Fruit fly (Drosophila melanogaster) whole organism, embryonic: ENCODE measurements around the gene CG17816.

Experiments used
- CG10267 ChIP-seq: fragments of 200-800 bp; sonication (Bioruptor generic); optimal IDR thresholded peaks from 2 replicates; lab custom pipeline; 2018; ENCODE audit warnings: missing biosample characterization, mild to moderate bottlenecking, missing genetic modification characterization, moderate library complexity
- CG15479 ChIP-seq: fragments of 200-800 bp; sonication (Bioruptor generic); optimal IDR thresholded peaks from 3 replicates; lab custom pipeline; 2019; ENCODE audit warnings: missing biosample characterization, mild to moderate bottlenecking, missing genetic modification characterization, moderate library complexity
- CG1602 ChIP-seq: fragments of 200-800 bp; sonication (Bioruptor generic); optimal IDR thresholded peaks from 3 replicates; lab custom pipeline; 2016; ENCODE audit warnings: missing biosample characterization, missing genetic modification characterization
- CG16813 ChIP-seq: fragments of 200-800 bp; sonication (Bioruptor generic); IDR thresholded peaks from 3 replicates; pipeline ENCODE4 v1.3.6; 2022; ENCODE audit warnings: missing biosample characterization, missing genetic modification characterization; ENCODE audit not compliant: partially characterized antibody
- CG17385 ChIP-seq: fragments of 200-800 bp; sonication (Bioruptor generic); optimal IDR thresholded peaks from 3 replicates; lab custom pipeline; 2018; ENCODE audit warnings: missing biosample characterization, mild to moderate bottlenecking, missing genetic modification characterization
- CG18011 ChIP-seq: fragments of 200-800 bp; sonication (Bioruptor generic); optimal IDR thresholded peaks from 2 replicates; lab custom pipeline; 2017; ENCODE audit warnings: missing biosample characterization, missing genetic modification characterization, mild to moderate bottlenecking, moderate library complexity, missing genotype
- CG2120 ChIP-seq: fragments of 200-800 bp; sonication (Bioruptor generic); optimal IDR thresholded peaks from 3 replicates; lab custom pipeline; 2016; ENCODE audit warnings: missing biosample characterization, missing genetic modification characterization
- CG3281 ChIP-seq: fragments of 200-800 bp; sonication (Bioruptor generic); optimal IDR thresholded peaks from 3 replicates; lab custom pipeline; 2017; ENCODE audit warnings: missing biosample characterization, mild to moderate bottlenecking, missing genetic modification characterization
- CG3995 ChIP-seq: fragments of 200-800 bp; sonication (Bioruptor generic); optimal IDR thresholded peaks from 3 replicates; lab custom pipeline; 2016; ENCODE audit warnings: missing biosample characterization, missing genetic modification characterization
- CG7357 ChIP-seq: fragments of 200-800 bp; sonication (Bioruptor generic); IDR thresholded peaks from 3 replicates; pipeline ENCODE4 v1.3.6; 2022; ENCODE audit warnings: missing biosample characterization, missing genetic modification characterization
- CG7928 ChIP-seq: fragments of 200-800 bp; sonication (Bioruptor generic); optimal IDR thresholded peaks from 2 replicates; lab custom pipeline; 2017; ENCODE audit warnings: missing biosample characterization, mild to moderate bottlenecking, missing genetic modification characterization
- CG7987 ChIP-seq: fragments of 200-800 bp; sonication (Bioruptor generic); optimal IDR thresholded peaks from 2 replicates; lab custom pipeline; 2018; ENCODE audit warnings: missing biosample characterization, mild to moderate bottlenecking, missing genetic modification characterization, moderate library complexity
- CG8089 ChIP-seq: fragments of 200-800 bp; sonication (Bioruptor generic); optimal IDR thresholded peaks from 3 replicates; lab custom pipeline; 2016; ENCODE audit warnings: missing biosample characterization, missing genetic modification characterization
- CG8359 ChIP-seq: fragments of 200-800 bp; sonication (Bioruptor generic); optimal IDR thresholded peaks from 2 replicates; lab custom pipeline; 2017; ENCODE audit warnings: missing biosample characterization, mild to moderate bottlenecking, missing genetic modification characterization, borderline replicate concordance
- CG9727 ChIP-seq: fragments of 200-800 bp; sonication (Bioruptor generic); optimal IDR thresholded peaks from 3 replicates; lab custom pipeline; 2017; ENCODE audit warnings: missing biosample characterization, mild to moderate bottlenecking, missing genetic modification characterization
- CG9817 ChIP-seq: fragments of 200-800 bp; sonication (Bioruptor generic); optimal IDR thresholded peaks from 2 replicates; lab custom pipeline; 2018; ENCODE audit warnings: missing biosample characterization, mild to moderate bottlenecking, missing genetic modification characterization, moderate library complexity
- CG9932 ChIP-seq: fragments of 200-800 bp; sonication (Bioruptor generic); IDR thresholded peaks from 2 replicates; pipeline ENCODE4 v1.3.6; 2022; ENCODE audit warnings: missing biosample characterization, missing genetic modification characterization
- Dip2 ChIP-seq: fragments of 200-800 bp; sonication (Bioruptor generic); IDR thresholded peaks from 2 replicates; pipeline ENCODE4 v1.3.6; 2022; ENCODE audit warnings: missing biosample characterization, missing genetic modification characterization
- Doc3 ChIP-seq: fragments of 200-800 bp; sonication (Bioruptor generic); IDR thresholded peaks from 3 replicates; pipeline ENCODE4 v1.3.6; 2022; ENCODE audit warnings: missing biosample characterization, missing genetic modification characterization; ENCODE audit not compliant: partially characterized antibody
- Dp ChIP-seq: fragments of 200-800 bp; sonication (Bioruptor generic); optimal IDR thresholded peaks from 2 replicates; lab custom pipeline; 2018; ENCODE audit warnings: missing biosample characterization, mild to moderate bottlenecking, missing genetic modification characterization, moderate library complexity
- HHEX ChIP-seq: fragments of 200-800 bp; sonication (Bioruptor generic); optimal IDR thresholded peaks from 3 replicates; lab custom pipeline; 2017; ENCODE audit warnings: missing biosample characterization, mild to moderate bottlenecking, missing genetic modification characterization, missing genetic modification reagents
- Hr3 ChIP-seq: fragments of 200-800 bp; sonication (Bioruptor generic); optimal IDR thresholded peaks from 3 replicates; lab custom pipeline; 2016; ENCODE audit warnings: missing biosample characterization, missing genetic modification characterization
- MESR4 ChIP-seq: fragments of 200-800 bp; sonication (Bioruptor generic); optimal IDR thresholded peaks from 2 replicates; lab custom pipeline; 2018; ENCODE audit warnings: missing biosample characterization, mild to moderate bottlenecking, missing genetic modification characterization, moderate library complexity
- Mad ChIP-seq: fragments of 200-800 bp; sonication (Bioruptor generic); optimal IDR thresholded peaks from 2 replicates; lab custom pipeline; 2016; ENCODE audit warnings: missing biosample characterization, missing genetic modification characterization
- Max ChIP-seq: fragments of 200-800 bp; sonication (Bioruptor generic); optimal IDR thresholded peaks from 2 replicates; lab custom pipeline; 2016; ENCODE audit warnings: missing biosample characterization, mild to moderate bottlenecking, missing genetic modification characterization
- NC2α ChIP-seq: fragments of 200-800 bp; sonication (Bioruptor generic); optimal IDR thresholded peaks from 2 replicates; lab custom pipeline; 2016; ENCODE audit warnings: missing biosample characterization, missing genetic modification characterization
- Oaz ChIP-seq: fragments of 200-800 bp; sonication (Bioruptor generic); IDR thresholded peaks from 2 replicates; pipeline ENCODE4 v1.3.6; 2022; ENCODE audit warnings: missing biosample characterization, missing genetic modification characterization
- Pdp1 ChIP-seq, 2 experiments: fragments of 200-800 bp; sonication (Bioruptor generic); optimal IDR thresholded peaks; 3 replicates each; lab custom pipeline; 2016; ENCODE audit warnings: missing biosample characterization in 2 of 2, missing genetic modification characterization in 2 of 2, mild to moderate bottlenecking in 1 of 2, moderate library complexity in 1 of 2
- Ravus ChIP-seq: fragments of 200-800 bp; sonication (Bioruptor generic); IDR thresholded peaks from 2 replicates; pipeline ENCODE4 v1.3.6; 2022; ENCODE audit warnings: missing biosample characterization, missing genetic modification characterization
- Scr ChIP-seq: fragments of 200-800 bp; sonication (Bioruptor generic); IDR thresholded peaks from 2 replicates; pipeline ENCODE4 v1.3.6; 2022; ENCODE audit warnings: missing biosample characterization, missing genetic modification characterization; ENCODE audit not compliant: partially characterized antibody
- Vsx1 ChIP-seq: fragments of 200-800 bp; sonication (Bioruptor generic); optimal IDR thresholded peaks from 2 replicates; lab custom pipeline; 2017; ENCODE audit warnings: missing biosample characterization, mild to moderate bottlenecking, missing genetic modification characterization, missing genetic modification reagents
- ara ChIP-seq: fragments of 200-800 bp; sonication (Bioruptor generic); IDR thresholded peaks from 2 replicates; pipeline ENCODE4 v1.3.6; 2022; ENCODE audit warnings: missing biosample characterization, missing genetic modification characterization
- ase ChIP-seq: fragments of 200-800 bp; sonication (Bioruptor generic); IDR thresholded peaks from 3 replicates; pipeline ENCODE4 v1.3.6; 2022; ENCODE audit warnings: missing biosample characterization, missing genetic modification characterization
- bab2 ChIP-seq: fragments of 200-800 bp; sonication (Bioruptor generic); optimal IDR thresholded peaks from 2 replicates; lab custom pipeline; 2016; ENCODE audit warnings: missing biosample characterization, missing genetic modification characterization
- caup ChIP-seq: fragments of 200-800 bp; sonication (Bioruptor generic); optimal IDR thresholded peaks from 3 replicates; lab custom pipeline; 2017; ENCODE audit warnings: missing biosample characterization, mild to moderate bottlenecking, missing genetic modification characterization, moderate library complexity; ENCODE audit not compliant: severe bottlenecking
- chif ChIP-seq, 2 experiments: fragments of 200-800 bp; sonication (Bioruptor generic); optimal IDR thresholded peaks; 3 replicates each; lab custom pipeline; 2016; ENCODE audit warnings: missing biosample characterization in 2 of 2, missing genetic modification characterization in 2 of 2
- corto ChIP-seq: fragments of 200-800 bp; sonication (Bioruptor generic); optimal IDR thresholded peaks from 2 replicates; lab custom pipeline; 2016; ENCODE audit warnings: missing biosample characterization, mild to moderate bottlenecking, missing genetic modification characterization, moderate library complexity
- fru ChIP-seq: fragments of >200 bp; optimal IDR thresholded peaks from 2 replicates; lab custom pipeline; 2017
- kni ChIP-seq: fragments of 200-800 bp; sonication (Bioruptor generic); optimal IDR thresholded peaks from 3 replicates; lab custom pipeline; 2017; ENCODE audit warnings: mild to moderate bottlenecking, missing biosample characterization, missing genetic modification reagents, missing genetic modification characterization
- lmd ChIP-seq: fragments of 200-800 bp; sonication (Bioruptor generic); IDR thresholded peaks from 2 replicates; pipeline ENCODE4 v1.3.6; 2022; ENCODE audit warnings: missing biosample characterization, missing genetic modification characterization
- nerfin-1 ChIP-seq: fragments of 200-800 bp; sonication (Bioruptor generic); optimal IDR thresholded peaks from 3 replicates; lab custom pipeline; 2019; ENCODE audit warnings: missing biosample characterization, mild to moderate bottlenecking, missing genetic modification characterization, moderate library complexity
- nmo ChIP-seq: fragments of 200-800 bp; sonication (Bioruptor generic); optimal IDR thresholded peaks from 2 replicates; lab custom pipeline; 2018; ENCODE audit warnings: missing biosample characterization, mild to moderate bottlenecking, missing genetic modification characterization, moderate library complexity
- pb ChIP-seq: fragments of 200-800 bp; sonication (Bioruptor generic); optimal IDR thresholded peaks from 3 replicates; lab custom pipeline; 2016; ENCODE audit warnings: missing biosample characterization, missing genetic modification characterization
- pnt ChIP-seq: fragments of 200-800 bp; sonication (Bioruptor generic); optimal IDR thresholded peaks from 3 replicates; lab custom pipeline; 2016; ENCODE audit warnings: missing biosample characterization, missing genetic modification characterization
- sqz ChIP-seq: fragments of 200-800 bp; sonication (Bioruptor generic); optimal IDR thresholded peaks from 3 replicates; lab custom pipeline; 2018; ENCODE audit warnings: missing biosample characterization, mild to moderate bottlenecking, missing genetic modification characterization
- tap ChIP-seq: fragments of 200-800 bp; optimal IDR thresholded peaks from 3 replicates; lab custom pipeline; 2019; ENCODE audit warnings: missing biosample characterization, mild to moderate bottlenecking, missing genetic modification characterization, moderate library complexity
- tio ChIP-seq: fragments of 200-800 bp; sonication (Bioruptor generic); optimal IDR thresholded peaks from 2 replicates; lab custom pipeline; 2017; ENCODE audit warnings: missing biosample characterization, missing genetic modification characterization, inconsistent platforms
- tup ChIP-seq: fragments of 200-800 bp; sonication (Bioruptor generic); optimal IDR thresholded peaks from 2 replicates; lab custom pipeline; 2016; ENCODE audit warnings: missing biosample characterization, mild to moderate bottlenecking, missing genetic modification characterization, moderate library complexity
- vvl ChIP-seq: fragments of 200-800 bp; sonication (Bioruptor generic); IDR thresholded peaks from 2 replicates; pipeline ENCODE4 v1.3.6; 2022; ENCODE audit warnings: missing biosample characterization, missing genetic modification characterization
- yki ChIP-seq: fragments of >200 bp; optimal IDR thresholded peaks from 3 replicates; lab custom pipeline; 2018

The CG17816 gene

dm6 chr3R:7813981-7814529 lies 72.5 kb downstream of the CG17816 start, which contains the start of gene CG34384 (continued):
- TF ChIP-seq nmo (GFP tag; lab: Kevin White, UChicago) (peak; percentile 62), sqz (GFP tag; lab: Kevin White, UChicago) (no peak), CG15479 (GFP tag; lab: Kevin White, UChicago) (no peak), ara (GFP tag; lab: Robert Waterston, UW) (no peak), yki (lab: Kevin White, UChicago) (no peak), ase (GFP tag; lab: Robert Waterston, UW) (0 out of 3 replicates have a peak, but pooled peaks have one; percentile 42), CG7987 (no peak), Mad (GFP tag; lab: Kevin White, UChicago) (no peak), CG1602 (GFP tag; lab: Kevin White, UChicago) (peak; percentile 35), CG3281 (GFP tag; lab: Kevin White, UChicago) (peak; percentile 80), CG2120 (GFP tag; lab: Kevin White, UChicago) (peak; percentile 77), CG9727 (peak; percentile 82), pnt (peak; percentile 38), CG9932 (GFP tag; lab: Robert Waterston, UW) (peak; percentile 51), Max (GFP tag; lab: Kevin White, UChicago) (peak; percentile 39), CG7928 (GFP tag; lab: Kevin White, UChicago) (no peak), Ravus (GFP tag; lab: Robert Waterston, UW) (no peak), kni (peak; percentile 15), pb (no peak), tup (GFP tag; lab: Kevin White, UChicago) (no peak), fru (lab: Kevin White, UChicago) (no peak), tap (tag; lab: Kevin White, UChicago) (peak; percentile 54), Vsx1 (GFP tag; lab: Kevin White, UChicago) (no peak), CG9817 (tag; lab: Kevin White, UChicago) (peak; percentile 51), Doc3 (GFP tag; lab: Robert Waterston, UW) (no peak), CG18011 (GFP tag; lab: Kevin White, UChicago) (peak; percentile 6), bab2 (peak; percentile 38), caup (GFP tag; lab: Kevin White, UChicago) (peak; percentile 59), HHEX (peak; percentile 50), Dip2 (no peak), CG3995 (no peak), MESR4 (no peak), vvl (no peak), CG8089 (GFP tag; lab: Kevin White, UChicago) (peak; percentile 8), nerfin-1 (tag; lab: Kevin White, UChicago) (peak; percentile 45), NC2α (GFP tag; lab: Kevin White, UChicago) (no peak), chif (GFP tag; optimal IDR thresholded peaks at IDR 0.05; lab: Kevin White, UChicago) (peak in 1 of 2 experiments; percentile 31), CG17385 (GFP tag; lab: Kevin White, UChicago) (peak; percentile 50), CG16813 (no peak), Hr3 (no peak), lmd (peak; percentile 36; the same call in 1 of the 2 replicates), tio (peak; percentile 42), corto (GFP tag; lab: Kevin White, UChicago) (no peak), CG10267 (tag; lab: Kevin White, UChicago) (peak; percentile 55), Scr (no peak), CG8359 (GFP tag; lab: Kevin White, UChicago) (peak; percentile 40), Oaz (no peak), Pdp1 (GFP tag; optimal IDR thresholded peaks at IDR 0.05; lab: Kevin White, UChicago) (peak; percentile 21 to 51), Dp (GFP tag; lab: Kevin White, UChicago) (no peak), CG7357 (GFP tag; lab: Robert Waterston, UW) (no peak)
